Worm (Caenorhabditis elegans): ENCODE data around the gene F52C12.2.

The F52C12.2 gene

DNA sequence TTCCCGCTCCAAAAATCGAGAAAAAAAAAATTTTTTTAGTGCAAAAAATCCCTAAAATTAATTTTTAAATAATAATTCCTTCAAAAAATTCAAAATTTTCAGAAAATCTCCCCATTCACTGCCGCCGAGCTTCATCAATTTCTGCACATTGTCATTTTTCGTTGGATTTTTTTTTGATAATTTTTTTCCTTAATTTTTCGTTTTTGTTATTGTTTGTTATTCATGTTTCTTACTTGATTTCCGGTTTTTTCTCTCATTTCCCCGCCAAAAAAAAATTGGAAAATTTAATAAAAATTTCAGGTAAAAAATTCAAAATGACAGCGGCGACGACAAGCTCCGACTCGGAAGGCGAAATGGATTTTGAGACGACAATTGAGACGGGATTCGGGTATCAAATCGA, 3.0 kb downstream of the F52C12.2 start, which contains the start of gene F52C12.6:
TSS of gene F52C12.6 (plus strand) at position 301 of the 400 bp plus-strand sequence.
- TF ChIP-seq lin-15B (tag; optimal IDR thresholded peaks at IDR 0.05) (no peak), elt-2 (tag; optimal IDR thresholded peaks at IDR 0.05) (no peak), nhr-23 (tag; optimal IDR thresholded peaks at IDR 0.05) (no peak), egl-5 (tag; optimal IDR thresholded peaks at IDR 0.05) (no peak), snpc-4 (tag; optimal IDR thresholded peaks at IDR 0.05) (no peak), hmg-11 (tag; optimal IDR thresholded peaks at IDR 0.05) (no peak), sea-2 (GFP tag; optimal IDR thresholded peaks at IDR 0.05) (no peak), pqm-1 (tag; optimal IDR thresholded peaks at IDR 0.05) (no peak), lin-39 (tag; optimal IDR thresholded peaks at IDR 0.05) (no peak), ceh-28 (tag; optimal IDR thresholded peaks at IDR 0.05) (no peak), nhr-77 (tag; optimal IDR thresholded peaks at IDR 0.05) (no peak), skn-1 (tag; optimal IDR thresholded peaks at IDR 0.05) (no peak)

DNA sequence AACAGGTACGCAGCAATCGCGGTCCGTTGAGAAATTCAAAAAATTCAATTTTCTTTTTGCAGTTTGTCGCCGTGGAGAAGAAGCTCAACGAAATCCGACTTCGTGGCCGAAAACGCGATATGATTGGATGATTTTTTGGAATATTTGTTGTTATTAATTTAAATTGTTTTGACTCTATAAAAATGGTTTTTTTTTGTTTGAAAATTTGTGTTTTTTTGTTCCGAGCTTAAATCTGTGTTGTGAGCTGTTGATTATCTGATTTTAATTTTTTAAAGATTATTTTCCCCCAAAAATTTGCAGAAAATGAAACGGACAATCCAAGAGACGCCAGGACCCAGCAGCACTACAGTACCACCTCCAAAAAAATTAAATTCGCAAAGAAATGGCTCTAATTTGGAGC, 6.2 kb downstream of the F52C12.2 start, which contains the start of gene tdpo-1:
TSS of gene tdpo-1 (plus strand) at position 301 of the 400 bp plus-strand sequence.
- no peak for TF ChIP-seq sea-2 (GFP tag; optimal IDR thresholded peaks at IDR 0.05)
- TF ChIP-seq unc-62 (GFP tag; optimal IDR thresholded peaks at IDR 0.05) = no peak
- no peak for TF ChIP-seq ama-1 (optimal IDR thresholded peaks at IDR 0.05)
- no peak for TF ChIP-seq jun-1 (tag; optimal IDR thresholded peaks at IDR 0.05)
- TF ChIP-seq elt-2 (tag; optimal IDR thresholded peaks at IDR 0.05) = no peak
- TF ChIP-seq nhr-67 (tag; optimal IDR thresholded peaks at IDR 0.05) = no peak
- no peak for TF ChIP-seq zag-1 (tag; optimal IDR thresholded peaks at IDR 0.05)
- no peak for TF ChIP-seq skn-1 (tag; optimal IDR thresholded peaks at IDR 0.05)
- TF ChIP-seq daf-12 (tag; optimal IDR thresholded peaks at IDR 0.05) = no peak

DNA sequence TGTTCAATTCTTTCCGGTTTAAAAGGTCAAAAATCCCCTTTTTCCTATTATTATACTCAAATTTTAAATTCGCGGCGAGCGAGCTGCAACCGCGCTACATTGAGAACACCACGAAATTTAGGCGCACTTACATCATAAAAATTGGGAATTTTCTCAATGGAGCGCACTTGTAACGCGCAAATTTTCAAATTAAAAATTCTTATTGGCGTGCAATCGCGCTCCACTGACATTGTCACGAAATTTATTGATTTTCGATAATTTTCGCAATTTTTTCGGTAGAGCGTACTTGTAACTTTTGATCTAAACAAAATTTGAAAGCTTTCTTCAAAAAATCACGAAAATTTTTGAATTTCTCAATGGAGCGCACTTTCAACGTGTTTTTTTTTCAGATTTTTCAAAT, 9.9 kb downstream of the F52C12.2 start, which contains the start of gene ulp-3:
TSS of gene ulp-3 (plus strand) at position 388 of the 400 bp plus-strand sequence.
- TF ChIP-seq ztf-11 (tag; optimal IDR thresholded peaks at IDR 0.05) (no peak), mml-1 (tag; optimal IDR thresholded peaks at IDR 0.05) (no peak), elt-2 (tag; optimal IDR thresholded peaks at IDR 0.05) (no peak), fkh-2 (tag; optimal IDR thresholded peaks at IDR 0.05) (no peak), ceh-82 (tag; optimal IDR thresholded peaks at IDR 0.05) (no peak), pha-4 (tag; optimal IDR thresholded peaks at IDR 0.05) (no peak), nhr-43 (tag; optimal IDR thresholded peaks at IDR 0.05; ENCODE audit: poor library complexity, severe bottlenecking) (no peak), ztf-4 (tag; optimal IDR thresholded peaks at IDR 0.05) (no peak), nhr-67 (tag; optimal IDR thresholded peaks at IDR 0.05) (no peak), mdl-1 (tag; optimal IDR thresholded peaks at IDR 0.05) (no peak)

ce11 chrIV:1964057-1964456, 10.7 kb downstream of the F52C12.2 start:
- no peak for TF ChIP-seq jun-1 (tag; optimal IDR thresholded peaks at IDR 0.05)
- no peak for TF ChIP-seq skn-1 (tag; optimal IDR thresholded peaks at IDR 0.05)
- TF ChIP-seq nhr-43 (tag; optimal IDR thresholded peaks at IDR 0.05; ENCODE audit: poor library complexity, severe bottlenecking) = no peak
- no peak for TF ChIP-seq elt-2 (tag; optimal IDR thresholded peaks at IDR 0.05)
- TF ChIP-seq daf-12 (tag; optimal IDR thresholded peaks at IDR 0.05) = no peak
- TF ChIP-seq sea-2 (GFP tag; optimal IDR thresholded peaks at IDR 0.05) = no peak
- no peak for TF ChIP-seq nhr-28 (tag; optimal IDR thresholded peaks at IDR 0.05)
- no peak for TF ChIP-seq fkh-10 (GFP tag; optimal IDR thresholded peaks at IDR 0.05)
- no peak for TF ChIP-seq fkh-2 (tag; optimal IDR thresholded peaks at IDR 0.05)
- TF ChIP-seq elt-1 (tag; optimal IDR thresholded peaks at IDR 0.05) = no peak
- no peak for TF ChIP-seq hmg-11 (tag; optimal IDR thresholded peaks at IDR 0.05)
- TF ChIP-seq zag-1 (tag; optimal IDR thresholded peaks at IDR 0.05) = no peak
- no peak for TF ChIP-seq nhr-67 (tag; optimal IDR thresholded peaks at IDR 0.05)
- TF ChIP-seq nhr-77 (tag; optimal IDR thresholded peaks at IDR 0.05) = no peak
- TF ChIP-seq lin-39 (tag; optimal IDR thresholded peaks at IDR 0.05) = no peak
- no peak for TF ChIP-seq mdl-1 (tag; optimal IDR thresholded peaks at IDR 0.05)
- no peak for TF ChIP-seq ztf-4 (tag; optimal IDR thresholded peaks at IDR 0.05)
- no peak for TF ChIP-seq nhr-11 (tag; optimal IDR thresholded peaks at IDR 0.05)

DNA sequence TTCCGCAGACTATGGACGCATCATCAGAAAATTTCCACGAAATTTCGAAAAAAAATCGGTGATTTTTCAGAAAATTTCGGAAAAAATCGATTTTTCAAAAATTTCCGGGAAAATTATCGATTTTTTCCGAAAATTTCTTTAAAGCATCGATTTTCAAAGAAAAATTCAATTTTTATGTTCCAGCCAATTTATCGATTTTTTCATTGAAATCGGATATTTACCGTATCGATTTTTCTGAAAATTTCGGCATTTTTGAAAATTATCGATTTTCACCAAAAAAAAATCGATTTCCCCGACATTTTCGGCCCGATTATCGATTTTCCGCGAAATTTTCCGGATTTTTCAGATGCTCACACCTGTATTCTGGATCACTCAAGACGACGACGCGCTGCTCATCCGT, 11.8 kb downstream of the F52C12.2 start, which contains the start of gene Y48A5A.1:
TSS of gene Y48A5A.1 (plus strand) at position 347 of the 400 bp plus-strand sequence.
- TF ChIP-seq ceh-28 (tag; optimal IDR thresholded peaks at IDR 0.05) = peak; percentile 93
- no peak for TF ChIP-seq fkh-2 (tag; optimal IDR thresholded peaks at IDR 0.05)

DNA sequence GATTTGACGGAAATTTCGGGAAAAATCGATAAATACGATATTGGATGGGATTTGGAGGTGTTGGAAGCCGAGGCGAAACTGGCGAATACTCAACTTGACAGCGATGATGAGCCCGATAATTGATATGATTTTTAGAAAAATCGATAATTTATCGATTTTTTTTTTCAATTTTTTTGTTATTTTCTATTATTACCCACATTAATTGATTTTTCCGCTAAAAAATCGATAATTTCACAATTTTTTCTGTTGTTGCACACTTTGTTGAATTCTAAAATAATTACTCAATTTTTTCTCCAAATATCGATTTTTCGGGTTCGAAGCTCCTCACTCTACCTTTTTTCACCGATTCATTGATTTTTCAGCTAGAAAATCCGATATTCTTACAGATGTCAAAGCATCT, 16.0 kb downstream of the F52C12.2 start, which contains the start of gene Y48A5A.3:
TSS of gene Y48A5A.3 (plus strand) at position 385 of the 400 bp plus-strand sequence.
- TF ChIP-seq egl-27 (tag; optimal IDR thresholded peaks at IDR 0.05) = no peak
- TF ChIP-seq ceh-28 (tag; optimal IDR thresholded peaks at IDR 0.05) = peak; percentile 90
- no peak for TF ChIP-seq aly-2 (tag; optimal IDR thresholded peaks at IDR 0.05)
